Worm (Caenorhabditis elegans) whole organism, L3 larva: Measurements from ENCODE around the gene gst-19.

ENCODE experiments used
- ama-1 ChIP-seq: fragments of 150-350 bp; optimal IDR thresholded peaks from 2 replicates; lab custom pipeline; 2018
- ceh-16 ChIP-seq: sonication (generic microtip); optimal IDR thresholded peaks from 2 replicates; lab custom pipeline; 2017; ENCODE audit warnings: missing biosample characterization, missing genetic modification characterization
- egl-27 ChIP-seq: sonication (generic microtip); optimal IDR thresholded peaks from 4 replicates; lab custom pipeline; 2017; ENCODE audit warnings: missing biosample characterization, missing genetic modification reagents, missing genetic modification characterization
- elt-3 ChIP-seq, 3 experiments: fragments of 150-350 bp in 1 of 3; sonication (generic microtip) in 2 of 3; optimal IDR thresholded peaks; 2 replicates in 2 of 3; 4 replicates in 1 of 3; lab custom pipeline; 2014 to 2017; ENCODE audit warnings: missing biosample characterization in 3 of 3, missing genetic modification characterization in 3 of 3
- hmg-11 ChIP-seq: sonication (generic microtip); optimal IDR thresholded peaks from 2 replicates; lab custom pipeline; 2016; ENCODE audit warnings: missing genetic modification characterization, missing compliant biosample characterization
- lin-39 ChIP-seq: fragments of 150-350 bp; optimal IDR thresholded peaks from 2 replicates; lab custom pipeline; 2018; ENCODE audit warnings: missing biosample characterization, missing genetic modification reagents, missing genetic modification characterization
- mdl-1 ChIP-seq: fragments of 150-350 bp; optimal IDR thresholded peaks from 2 replicates; lab custom pipeline; 2014; ENCODE audit warnings: missing biosample characterization, missing genetic modification characterization
- nhr-11 ChIP-seq: fragments of 150-350 bp; optimal IDR thresholded peaks from 2 replicates; lab custom pipeline; 2014; ENCODE audit warnings: missing biosample characterization, missing genetic modification characterization
- nhr-25 ChIP-seq: sonication (generic microtip); optimal IDR thresholded peaks from 2 replicates; lab custom pipeline; 2017; ENCODE audit warnings: missing biosample characterization, missing genetic modification characterization
- nhr-28 ChIP-seq: fragments of 150-350 bp; optimal IDR thresholded peaks from 2 replicates; lab custom pipeline; 2014; ENCODE audit warnings: missing biosample characterization, missing genetic modification characterization
- nhr-67 ChIP-seq: fragments of 150-350 bp; optimal IDR thresholded peaks from 2 replicates; lab custom pipeline; 2014; ENCODE audit warnings: missing biosample characterization, missing genetic modification characterization
- pha-4 ChIP-seq: fragments of 150-350 bp; optimal IDR thresholded peaks from 2 replicates; lab custom pipeline; 2014; ENCODE audit warnings: missing biosample characterization, missing genetic modification reagents, missing genetic modification characterization
- snpc-4 ChIP-seq: fragments of 150-350 bp; optimal IDR thresholded peaks from 2 replicates; lab custom pipeline; 2014; ENCODE audit warnings: missing biosample characterization, missing genetic modification characterization

ce11 chrII:13614516-13614915, 12.4 kb downstream of the gst-19 start:
- TF ChIP-seq pha-4 (tag; lab: Kevin White, UChicago): peak; percentile 72
- no peak for TF ChIP-seq ama-1 (lab: Kevin White, UChicago)
- TF ChIP-seq nhr-28 (tag; lab: Kevin White, UChicago): no peak
- TF ChIP-seq lin-39 (tag; lab: Kevin White, UChicago): no peak
- no peak for TF ChIP-seq ceh-16 (tag; lab: Kevin White, UChicago)
- TF ChIP-seq egl-27 (tag; lab: Kevin White, UChicago): no peak
- TF ChIP-seq snpc-4 (tag; lab: Kevin White, UChicago): no peak
- no peak for TF ChIP-seq mdl-1 (tag; lab: Kevin White, UChicago)
- no peak for TF ChIP-seq nhr-11 (tag; lab: Kevin White, UChicago)
- no peak for TF ChIP-seq hmg-11 (tag; lab: Kevin White, UChicago)
- TF ChIP-seq nhr-67 (tag; lab: Kevin White, UChicago): no peak
- no peak for TF ChIP-seq nhr-25 (tag; lab: Kevin White, UChicago)
- TF ChIP-seq elt-3 (tag; optimal IDR thresholded peaks at IDR 0.05; lab: Kevin White, UChicago): no peak
